Worm (Caenorhabditis elegans): ENCODE data around the gene srxa-1.
A peak's percentile ranks its signal among the peaks of the same experiment; 100 is the strongest.

srxa-1 gene

DNA sequence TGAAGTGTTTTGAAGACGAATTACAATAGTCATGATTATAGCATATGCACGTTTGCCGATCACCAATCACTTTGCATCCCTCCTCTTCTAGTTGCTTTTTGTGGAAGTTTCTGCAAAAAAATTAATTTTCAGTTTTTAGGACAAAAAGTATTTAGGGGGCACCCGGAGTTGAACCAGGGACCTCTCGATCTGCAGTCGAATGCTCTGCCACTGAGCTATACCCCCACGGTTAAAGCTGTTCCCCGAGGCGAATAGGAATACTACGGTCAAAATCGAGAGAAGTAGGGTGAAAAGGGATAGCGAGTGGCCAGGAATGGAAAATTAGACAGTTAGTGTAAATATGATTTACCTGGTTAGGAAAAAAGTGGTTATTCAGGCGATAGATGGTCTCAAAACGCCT is 37.9 kb upstream of the srxa-1 start (continued):
- TF ChIP-seq dmd-9 (GFP tag; IDR thresholded peaks at IDR 0.05) (peak; percentile 29; the same call in 1 of the 2 replicates), zag-1 (tag; optimal IDR thresholded peaks at IDR 0.05) (no peak), attf-4 (tag; optimal IDR thresholded peaks at IDR 0.05) (no peak), mxl-2 (GFP tag; conservative IDR thresholded peaks at IDR 0.05) (peak; percentile 51; the same call in 1 of the 2 replicates), sdz-12 (GFP tag; optimal IDR thresholded peaks at IDR 0.05) (peak; percentile 60), daf-16 (GFP tag; optimal IDR thresholded peaks at IDR 0.05) (peak in 1 of 2 experiments; percentile 78), daf-16 (tag; optimal IDR thresholded peaks at IDR 0.05) (peak; percentile 58), madf-5 (GFP tag; IDR thresholded peaks at IDR 0.05) (peak; percentile 83 to 92; a peak in 3 of 4 replicates), lsy-2 (tag; optimal IDR thresholded peaks at IDR 0.05) (peak in 1 of 2 experiments; percentile 57), egl-43 (GFP tag; IDR thresholded peaks at IDR 0.05) (peak; percentile 95), dpl-1 (GFP tag; optimal IDR thresholded peaks at IDR 0.05) (peak; percentile 13), ctbp-1 (GFP tag; IDR thresholded peaks at IDR 0.05) (peak; percentile 70), mxl-3 (GFP tag; optimal IDR thresholded peaks at IDR 0.05) (no peak), lim-7 (GFP tag; IDR thresholded peaks at IDR 0.05) (peak; percentile 92), ztf-11 (tag; optimal IDR thresholded peaks at IDR 0.05) (no peak), hif-1 (tag; optimal IDR thresholded peaks at IDR 0.05) (peak in 1 of 2 experiments; percentile 8), dmd-6 (GFP tag; IDR thresholded peaks at IDR 0.05) (peak; percentile 65), F26F4.8 (GFP tag; conservative IDR thresholded peaks at IDR 0.05) (peak; percentile 88), nhr-28 (tag; optimal IDR thresholded peaks at IDR 0.05) (peak; percentile 29), ceh-44 (GFP tag; IDR thresholded peaks at IDR 0.05) (peak; percentile 89), lir-3 (tag; optimal IDR thresholded peaks at IDR 0.05) (peak; percentile 47), tag-97 (GFP tag; IDR thresholded peaks at IDR 0.05) (no peak), arid-1 (GFP tag; conservative IDR thresholded peaks at IDR 0.05) (peak; percentile 85), Y75B8A.6 (GFP tag; IDR thresholded peaks at IDR 0.05) (peak; percentile 71; the same call in 1 of the 2 replicates), unc-62 (GFP tag; optimal IDR thresholded peaks at IDR 0.05 in 1 of 2) (no peak), unc-62 (tag; optimal IDR thresholded peaks at IDR 0.05) (no peak), rbr-2 (tag; optimal IDR thresholded peaks at IDR 0.05) (peak; percentile 56), ceh-82 (tag; optimal IDR thresholded peaks at IDR 0.05) (no peak), nhr-42 (GFP tag; IDR thresholded peaks at IDR 0.05) (peak; percentile 58; the same call in 1 of the 2 replicates), ZK337.2 (GFP tag; IDR thresholded peaks at IDR 0.05) (peak; percentile 68; the same call in 1 of the 2 replicates), ama-1 (optimal IDR thresholded peaks at IDR 0.05) (no peak), T20F7.1 (GFP tag; optimal IDR thresholded peaks at IDR 0.05) (peak; percentile 41), jun-1 (tag; optimal IDR thresholded peaks at IDR 0.05) (peak; percentile 19), ceh-20 (GFP tag; IDR thresholded peaks at IDR 0.05) (peak; percentile 44; the same call in 1 of the 2 replicates), lin-39 (tag; optimal IDR thresholded peaks at IDR 0.05) (no peak), R02D3.7 (tag; optimal IDR thresholded peaks at IDR 0.05) (no peak), cey-2 (tag; optimal IDR thresholded peaks at IDR 0.05; ENCODE audit: borderline replicate concordance, insufficient read depth) (no peak), nhr-77 (tag; optimal IDR thresholded peaks at IDR 0.05) (peak; percentile 2), zfp-3 (GFP tag; conservative IDR thresholded peaks at IDR 0.05) (no peak), lin-38 (GFP tag; IDR thresholded peaks at IDR 0.05) (peak; percentile 71), tra-1 (GFP tag; IDR thresholded peaks at IDR 0.05) (peak; percentile 83), nhr-76 (tag; optimal IDR thresholded peaks at IDR 0.05) (no peak), daf-19 (GFP tag; conservative IDR thresholded peaks at IDR 0.05) (no peak), ces-1 (GFP tag; optimal IDR thresholded peaks at IDR 0.05) (no peak), nhr-25 (tag; optimal IDR thresholded peaks at IDR 0.05; ENCODE audit: borderline replicate concordance, insufficient read depth) (peak; percentile 40), T26A8.4 (GFP tag; IDR thresholded peaks at IDR 0.05) (peak; percentile 87), lin-15B (tag; optimal IDR thresholded peaks at IDR 0.05) (no peak), php-3 (GFP tag; IDR thresholded peaks at IDR 0.05) (peak; percentile 51; the same call in 1 of the 2 replicates), ZK546.5 (tag; optimal IDR thresholded peaks at IDR 0.05) (no peak), unc-39 (tag; optimal IDR thresholded peaks at IDR 0.05) (no peak), ztf-7 (tag; optimal IDR thresholded peaks at IDR 0.05) (no peak), skn-1 (tag; optimal IDR thresholded peaks at IDR 0.05) (no peak)

Data from whole organism, L4 larva.